Fruit fly (Drosophila melanogaster): ENCODE results near the gene nero.
A peak's percentile ranks its signal among the peaks of the same experiment; 100 is the strongest.

The nero gene

dm6 chr3R:31714876-31715712, 32.3 kb downstream of the nero start:
- TF ChIP-seq Hr38 (GFP tag; optimal IDR thresholded peaks at IDR 0.05) (no peak), CG6792 (GFP tag; optimal IDR thresholded peaks at IDR 0.05) (no peak), CG8119 (GFP tag; IDR thresholded peaks at IDR 0.05) (0 out of 3 replicates have a peak, but pooled peaks have one; percentile 27), CG1621 (tag; optimal IDR thresholded peaks at IDR 0.05) (no peak), CG6808 (GFP tag; optimal IDR thresholded peaks at IDR 0.05) (no peak), CG10631 (GFP tag; optimal IDR thresholded peaks at IDR 0.05) (no peak), CG8319 (GFP tag; optimal IDR thresholded peaks at IDR 0.05) (no peak), acj6 (GFP tag; optimal IDR thresholded peaks at IDR 0.05) (no peak), CG32006 (GFP tag; optimal IDR thresholded peaks at IDR 0.05) (peak; percentile 23), CG34406 (GFP tag; optimal IDR thresholded peaks at IDR 0.05) (no peak), CG6276 (GFP tag; optimal IDR thresholded peaks at IDR 0.05) (no peak), CG8632 (GFP tag; optimal IDR thresholded peaks at IDR 0.05) (no peak), dac (GFP tag; optimal IDR thresholded peaks at IDR 0.05) (no peak), Smox (GFP tag; optimal IDR thresholded peaks at IDR 0.05) (no peak), pdm3 (GFP tag; optimal IDR thresholded peaks at IDR 0.05) (no peak), esn (GFP tag; optimal IDR thresholded peaks at IDR 0.05) (no peak), Lpt (GFP tag; optimal IDR thresholded peaks at IDR 0.05) (no peak), eg (GFP tag; IDR thresholded peaks at IDR 0.05) (peak; percentile 28; the same call in 1 of the 3 replicates), CG6163 (GFP tag; IDR thresholded peaks at IDR 0.05) (0 out of 3 replicates have a peak, but pooled peaks have one; percentile 20), Eip78C (GFP tag) (peak; percentile 69), fd85E (GFP tag; optimal IDR thresholded peaks at IDR 0.05) (no peak), CG11902 (GFP tag; optimal IDR thresholded peaks at IDR 0.05) (no peak), dsx (GFP tag; optimal IDR thresholded peaks at IDR 0.05; ENCODE audit: poor library complexity, severe bottlenecking) (peak; percentile 23)

dm6 chr3R:31713306-31714123, 33.8 kb downstream of the nero start, which contains the start of gene ttk:
ttk (plus strand) TSS chr3R:31713867.
- peak; percentile 9 for TF ChIP-seq Smox (GFP tag; optimal IDR thresholded peaks at IDR 0.05)
- TF ChIP-seq CG11294 (GFP tag; IDR thresholded peaks at IDR 0.05): no peak
- no peak for TF ChIP-seq Ets21C (GFP tag; optimal IDR thresholded peaks at IDR 0.05)
- TF ChIP-seq CG8319 (GFP tag; optimal IDR thresholded peaks at IDR 0.05): no peak
- TF ChIP-seq achi (GFP tag; optimal IDR thresholded peaks at IDR 0.05): no peak
- no peak for TF ChIP-seq pdm3 (GFP tag; optimal IDR thresholded peaks at IDR 0.05)
- peak; percentile 12 for TF ChIP-seq Blimp-1 (GFP tag; optimal IDR thresholded peaks at IDR 0.05)
- TF ChIP-seq CG32006 (GFP tag; optimal IDR thresholded peaks at IDR 0.05): no peak
- no peak for TF ChIP-seq CG34406 (GFP tag; optimal IDR thresholded peaks at IDR 0.05)
- no peak for TF ChIP-seq CG11902 (GFP tag; optimal IDR thresholded peaks at IDR 0.05)
- peak; percentile 7 for TF ChIP-seq CG3032 (tag; optimal IDR thresholded peaks at IDR 0.05)
- TF ChIP-seq CG15336 (GFP tag; IDR thresholded peaks at IDR 0.05): no peak; the same call in 1 of the 2 replicates
- peak; percentile 20 for TF ChIP-seq CG6808 (GFP tag; optimal IDR thresholded peaks at IDR 0.05)
- TF ChIP-seq CG7368 (GFP tag; optimal IDR thresholded peaks at IDR 0.05): no peak
- peak; percentile 75 for TF ChIP-seq Eip75B (GFP tag; optimal IDR thresholded peaks at IDR 0.05)
- no peak for TF ChIP-seq CG4318 (GFP tag; optimal IDR thresholded peaks at IDR 0.05)
- peak; percentile 13 for TF ChIP-seq CG8632 (GFP tag; optimal IDR thresholded peaks at IDR 0.05)
- no peak for TF ChIP-seq Sox15 (GFP tag; optimal IDR thresholded peaks at IDR 0.05)
- TF ChIP-seq acj6 (GFP tag; optimal IDR thresholded peaks at IDR 0.05): no peak
- TF ChIP-seq vri (GFP tag; optimal IDR thresholded peaks at IDR 0.05): peak; percentile 100
- TF ChIP-seq dac (GFP tag; optimal IDR thresholded peaks at IDR 0.05): no peak
- peak; percentile 77 for TF ChIP-seq Eip78C (GFP tag)
- peak; percentile 13 for TF ChIP-seq fkh (GFP tag; optimal IDR thresholded peaks at IDR 0.05)
- TF ChIP-seq CG10669 (GFP tag; optimal IDR thresholded peaks at IDR 0.05): no peak
- peak; percentile 36 for TF ChIP-seq CG1621 (tag; optimal IDR thresholded peaks at IDR 0.05)
- peak; percentile 81 for TF ChIP-seq dsx (GFP tag; optimal IDR thresholded peaks at IDR 0.05; ENCODE audit: poor library complexity, severe bottlenecking)
- TF ChIP-seq lz (GFP tag; optimal IDR thresholded peaks at IDR 0.05): no peak
- TF ChIP-seq Gug (GFP tag; IDR thresholded peaks at IDR 0.05): no peak
- TF ChIP-seq CG6792 (GFP tag; optimal IDR thresholded peaks at IDR 0.05): peak; percentile 6
- no peak for TF ChIP-seq Ets96B (tag; optimal IDR thresholded peaks at IDR 0.05)
- TF ChIP-seq Hr4 (GFP tag; optimal IDR thresholded peaks at IDR 0.05): no peak
- TF ChIP-seq CG6276 (GFP tag; optimal IDR thresholded peaks at IDR 0.05): peak; percentile 21
- peak; percentile 22 for TF ChIP-seq Met (GFP tag; optimal IDR thresholded peaks at IDR 0.05)
- TF ChIP-seq CG3919 (GFP tag; optimal IDR thresholded peaks at IDR 0.05): peak; percentile 10
- TF ChIP-seq OdsH (GFP tag; optimal IDR thresholded peaks at IDR 0.05): no peak
- no peak for TF ChIP-seq fd59A (GFP tag; optimal IDR thresholded peaks at IDR 0.05)
- TF ChIP-seq Lpt (GFP tag; optimal IDR thresholded peaks at IDR 0.05): peak; percentile 11
- no peak for TF ChIP-seq CG10631 (GFP tag; optimal IDR thresholded peaks at IDR 0.05)

Data from whole organism, prepupa.